Worm (Caenorhabditis elegans): ENCODE results near the gene npp-18.

DNA sequence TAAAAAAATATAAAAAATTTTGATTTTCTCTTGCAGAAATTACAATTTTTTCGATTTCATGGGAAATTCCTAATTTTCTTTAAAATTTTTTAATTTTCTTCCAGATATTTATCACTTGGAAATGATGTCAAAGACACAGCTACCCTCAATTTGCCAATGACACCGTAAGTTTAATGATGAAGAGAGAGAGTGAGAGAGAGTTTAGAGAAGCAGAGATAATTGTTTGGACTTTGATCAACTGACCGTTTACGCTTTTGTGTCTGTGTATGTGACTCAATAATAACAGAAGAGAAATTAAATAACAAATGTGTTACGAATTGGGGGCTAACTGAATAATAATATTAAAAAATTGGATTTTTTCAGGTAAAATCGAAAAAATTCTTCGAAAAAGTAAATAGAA is 13.9 kb downstream of the npp-18 start:
- TF ChIP-seq hlh-4 (tag; optimal IDR thresholded peaks at IDR 0.05), result no peak
- no peak for TF ChIP-seq elt-2 (tag; optimal IDR thresholded peaks at IDR 0.05)
- TF ChIP-seq tlp-1 (tag; optimal IDR thresholded peaks at IDR 0.05), result no peak
- no peak for TF ChIP-seq fkh-8 (tag; optimal IDR thresholded peaks at IDR 0.05)

Measured in whole organism, L1 larva.